Worm (Caenorhabditis elegans) whole organism, L3 larva: ENCODE measurements around the gene C45B2.8.

Source experiments
- R02D3.7 ChIP-seq: fragments of 150-350 bp; optimal IDR thresholded peaks from 2 replicates; lab custom pipeline; 2014; ENCODE audit warnings: missing biosample characterization, missing genetic modification characterization
- aly-2 ChIP-seq: fragments of 150-350 bp; optimal IDR thresholded peaks from 2 replicates; lab custom pipeline; 2014; ENCODE audit warnings: missing biosample characterization, missing genetic modification characterization
- ceh-16 ChIP-seq: sonication (generic microtip); optimal IDR thresholded peaks from 2 replicates; lab custom pipeline; 2017; ENCODE audit warnings: missing biosample characterization, missing genetic modification characterization
- fkh-2 ChIP-seq: fragments of 150-350 bp; optimal IDR thresholded peaks from 2 replicates; lab custom pipeline; 2014; ENCODE audit warnings: missing biosample characterization, missing genetic modification reagents, missing genetic modification characterization
- fos-1 ChIP-seq: fragments of 150-350 bp; optimal IDR thresholded peaks from 2 replicates; lab custom pipeline; 2014; ENCODE audit warnings: missing biosample characterization, missing genetic modification characterization
- jun-1 ChIP-seq: fragments of 150-350 bp; optimal IDR thresholded peaks from 2 replicates; lab custom pipeline; 2014; ENCODE audit warnings: missing biosample characterization, missing genetic modification reagents, missing genetic modification characterization
- lin-15B ChIP-seq: fragments of 150-350 bp; optimal IDR thresholded peaks from 2 replicates; lab custom pipeline; 2014; ENCODE audit warnings: missing biosample characterization, missing genetic modification characterization
- pha-4 ChIP-seq: fragments of 150-350 bp; optimal IDR thresholded peaks from 2 replicates; lab custom pipeline; 2014; ENCODE audit warnings: missing biosample characterization, missing genetic modification reagents, missing genetic modification characterization
- pqm-1 ChIP-seq: fragments of 150-350 bp; optimal IDR thresholded peaks from 2 replicates; lab custom pipeline; 2017; ENCODE audit warnings: missing biosample characterization, missing genetic modification characterization, inconsistent platforms
- unc-62 ChIP-seq: fragments of 150-350 bp; sonication (generic microtip); optimal IDR thresholded peaks from 4 replicates; lab custom pipeline; 2014; ENCODE audit warnings: missing biosample characterization, missing genetic modification reagents, missing genetic modification characterization
- zag-1 ChIP-seq: fragments of 150-350 bp; optimal IDR thresholded peaks from 2 replicates; lab custom pipeline; 2014; ENCODE audit warnings: missing biosample characterization, missing genetic modification characterization
- ztf-11 ChIP-seq: fragments of 150-350 bp; optimal IDR thresholded peaks from 2 replicates; lab custom pipeline; 2014; ENCODE audit warnings: missing biosample characterization, missing genetic modification characterization

DNA sequence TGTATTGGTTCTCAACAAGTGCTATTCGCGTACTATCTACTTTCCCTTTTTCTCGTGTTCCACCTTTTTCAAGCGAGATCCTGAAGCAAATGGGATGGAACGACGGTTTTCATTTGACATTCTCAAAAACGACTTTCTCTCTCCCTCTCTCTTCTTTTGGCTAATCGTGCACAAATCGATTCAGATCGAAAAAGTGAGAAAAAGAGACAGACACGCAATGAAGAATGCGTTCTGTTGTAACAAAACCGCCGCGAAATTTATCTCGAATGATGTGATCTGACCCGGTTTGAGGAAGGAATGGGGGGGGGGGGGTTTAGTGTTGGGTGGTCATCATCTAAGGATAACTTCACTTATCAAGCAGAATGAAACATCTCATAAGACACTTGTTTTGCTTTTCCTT is 23.4 kb upstream of the C45B2.8 start:
- TF ChIP-seq aly-2, result no peak
- TF ChIP-seq unc-62, result no peak
- no peak for TF ChIP-seq zag-1 (tag; lab: Kevin White, UChicago)
- TF ChIP-seq fos-1 (tag; lab: Kevin White, UChicago), result no peak
- TF ChIP-seq jun-1 (tag; lab: Kevin White, UChicago), result no peak
- no peak for TF ChIP-seq R02D3.7 (tag; lab: Kevin White, UChicago)
- no peak for TF ChIP-seq ceh-16 (tag; lab: Kevin White, UChicago)
- TF ChIP-seq ztf-11, result no peak
- no peak for TF ChIP-seq fkh-2 (tag; lab: Kevin White, UChicago)
- no peak for TF ChIP-seq lin-15B (tag; lab: Kevin White, UChicago)
- TF ChIP-seq pha-4, result no peak
- TF ChIP-seq pqm-1 (tag; lab: Kevin White, UChicago), result no peak
